Worm (Caenorhabditis elegans): Measurements from ENCODE around the gene F21D12.3.

DNA sequence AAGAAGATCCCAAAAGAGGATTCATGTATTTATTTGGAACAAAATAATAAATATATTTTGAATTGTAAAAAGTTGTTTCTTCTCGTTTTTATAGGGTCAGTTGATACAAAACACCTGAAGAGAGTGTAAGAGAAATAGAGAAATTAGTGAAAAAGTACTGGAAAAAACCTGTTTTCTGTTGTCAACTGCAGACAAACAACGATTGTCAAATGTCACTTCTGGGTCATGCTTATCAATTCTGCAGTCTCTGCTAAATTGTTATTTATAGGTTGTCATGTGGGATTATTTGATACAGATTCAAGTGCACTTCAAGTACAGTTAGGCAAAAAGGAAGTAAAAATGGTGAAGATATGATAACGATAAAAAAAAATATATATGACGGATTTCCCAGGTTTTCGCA lies 51.3 kb downstream of the F21D12.3 start:
- TF ChIP-seq ama-1 (optimal IDR thresholded peaks at IDR 0.05): no peak
- no peak for TF ChIP-seq flt-1 (GFP tag; IDR thresholded peaks at IDR 0.05)
- no peak for TF ChIP-seq F13C5.2 (tag; optimal IDR thresholded peaks at IDR 0.05)
- TF ChIP-seq ets-7 (tag; optimal IDR thresholded peaks at IDR 0.05): no peak
- no peak for TF ChIP-seq hmg-4 (GFP tag; optimal IDR thresholded peaks at IDR 0.05)
- no peak for TF ChIP-seq tbx-11 (GFP tag; IDR thresholded peaks at IDR 0.05)
- TF ChIP-seq ceh-36 (tag; optimal IDR thresholded peaks at IDR 0.05): no peak
- no peak for TF ChIP-seq hnd-1 (tag; optimal IDR thresholded peaks at IDR 0.05)

All from whole organism, early embryonic.